Worm (Caenorhabditis elegans) whole organism, early embryonic: Measurements from ENCODE around the gene lex-1.

Source experiments
- F13C5.2 ChIP-seq: sonication (generic microtip); optimal IDR thresholded peaks from 2 replicates; lab custom pipeline; 2017; ENCODE audit warnings: mild to moderate bottlenecking, missing genetic modification characterization, inconsistent platforms, missing compliant biosample characterization
- aly-1 ChIP-seq: sonication (generic microtip); optimal IDR thresholded peaks from 2 replicates; lab custom pipeline; 2016; ENCODE audit warnings: missing genetic modification characterization, missing compliant biosample characterization
- ama-1 ChIP-seq: fragments of 150-350 bp; optimal IDR thresholded peaks from 2 replicates; lab custom pipeline; 2014
- ceh-13 ChIP-seq: fragments of 200-800 bp; sonication (Bioruptor generic); optimal IDR thresholded peaks from 2 replicates; lab custom pipeline; 2018; ENCODE audit warnings: mild to moderate bottlenecking, missing genetic modification characterization, missing compliant biosample characterization
- ceh-36 ChIP-seq: sonication (generic microtip); optimal IDR thresholded peaks from 2 replicates; lab custom pipeline; 2016; ENCODE audit warnings: missing genetic modification characterization, inconsistent platforms, missing compliant biosample characterization
- ets-7 ChIP-seq: sonication (generic microtip); optimal IDR thresholded peaks from 2 replicates; lab custom pipeline; 2016; ENCODE audit warnings: missing genotype, missing genetic modification characterization, missing compliant biosample characterization
- flt-1 ChIP-seq: fragments of 200-800 bp; sonication (Bioruptor generic); IDR thresholded peaks from 2 replicates; pipeline ENCODE4 v1.3.6; 2022; ENCODE audit warnings: missing genetic modification characterization, missing compliant biosample characterization
- hmbx-1 ChIP-seq: sonication (generic microtip); optimal IDR thresholded peaks from 2 replicates; lab custom pipeline; 2016; ENCODE audit warnings: mild to moderate bottlenecking, missing genetic modification characterization, missing compliant biosample characterization
- hnd-1 ChIP-seq: sonication (generic microtip); optimal IDR thresholded peaks from 2 replicates; lab custom pipeline; 2016; ENCODE audit warnings: missing genetic modification characterization, missing compliant biosample characterization
- pes-1 ChIP-seq: fragments of 200-800 bp; sonication (Bioruptor generic); IDR thresholded peaks from 2 replicates; pipeline ENCODE4 v1.3.6; 2022; ENCODE audit warnings: missing genetic modification reagents, missing genetic modification characterization, missing compliant biosample characterization
- tbx-11 ChIP-seq: fragments of 200-800 bp; sonication (Bioruptor generic); IDR thresholded peaks from 2 replicates; pipeline ENCODE4 v1.3.6; 2022; ENCODE audit warnings: missing genetic modification characterization, missing compliant biosample characterization
- tbx-37 ChIP-seq: fragments of 200-800 bp; sonication (Bioruptor generic); conservative IDR thresholded peaks from 2 replicates; pipeline ENCODE4 v1.3.6; 2022; ENCODE audit warnings: missing genetic modification reagents, missing genetic modification characterization, missing compliant biosample characterization
- tra-4 ChIP-seq: sonication (generic microtip); optimal IDR thresholded peaks from 2 replicates; lab custom pipeline; 2017; ENCODE audit warnings: missing genetic modification characterization, missing compliant biosample characterization

DNA sequence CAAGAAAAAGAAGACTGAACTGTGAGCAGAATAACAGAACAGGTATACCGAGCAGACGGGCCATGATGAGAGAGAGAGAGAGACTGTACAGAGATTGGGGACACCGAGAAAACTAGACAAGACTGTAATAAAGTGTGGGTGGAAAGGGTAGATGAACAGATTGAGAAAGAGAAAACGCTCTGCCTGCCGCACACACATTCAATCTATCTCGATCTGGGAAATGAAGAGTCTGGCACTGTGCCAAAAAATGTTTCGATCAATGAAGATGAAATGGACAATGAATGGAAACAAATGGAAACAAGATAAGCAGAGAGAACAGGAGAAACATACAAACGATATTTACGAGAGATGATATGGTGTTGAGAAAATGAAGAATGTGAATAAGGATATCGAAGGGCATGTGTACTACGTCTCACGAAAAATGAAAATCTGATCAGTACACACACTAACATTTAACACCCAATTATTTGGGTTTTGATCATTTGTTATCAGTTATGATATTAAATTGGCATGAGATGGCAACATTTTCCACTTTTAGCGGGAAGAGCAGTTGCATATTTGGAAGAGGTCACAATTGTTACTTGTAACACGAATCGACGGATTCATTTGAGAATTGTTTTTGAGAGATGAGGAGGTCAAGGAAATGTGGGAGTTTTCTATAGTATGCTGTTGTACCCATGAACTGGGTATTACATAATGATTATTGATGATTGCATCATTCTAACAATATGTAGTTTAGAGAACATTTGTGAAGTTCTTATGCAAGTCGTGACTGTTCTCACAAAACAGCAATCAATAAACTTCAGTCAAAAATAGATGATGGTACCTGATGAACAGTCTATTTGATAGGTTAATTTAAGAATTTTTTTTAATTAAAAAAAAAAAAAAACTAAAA is 34.2 kb upstream of the lex-1 start:
- TF ChIP-seq ama-1, result no peak
- no peak for TF ChIP-seq F13C5.2 (tag; lab: Kevin White, UChicago)
- no peak for TF ChIP-seq ets-7
- TF ChIP-seq tbx-11 (GFP tag; lab: Robert Waterston, UW), result no peak
- TF ChIP-seq hmbx-1 (tag; lab: Kevin White, UChicago), result no peak
- no peak for TF ChIP-seq pes-1
- no peak for TF ChIP-seq aly-1 (tag; lab: Kevin White, UChicago)
- TF ChIP-seq tra-4, result no peak
- no peak for TF ChIP-seq tbx-37 (GFP tag; lab: Robert Waterston, UW)
- TF ChIP-seq flt-1 (GFP tag; lab: Robert Waterston, UW), result no peak
- TF ChIP-seq ceh-13 (GFP tag; lab: Kevin White, UChicago), result no peak
- no peak for TF ChIP-seq ceh-36
- TF ChIP-seq hnd-1 (tag; lab: Kevin White, UChicago), result no peak
